Fruit fly (Drosophila melanogaster) whole organism, embryonic: ENCODE results near the gene Rack1.
A peak's percentile ranks its signal among the peaks of the same experiment; 100 is the strongest.

Source experiments
- ATbp ChIP-seq: fragments of 200-800 bp; sonication (Bioruptor generic); optimal IDR thresholded peaks from 2 replicates; lab custom pipeline; 2017; ENCODE audit warnings: missing biosample characterization, mild to moderate bottlenecking, missing genetic modification characterization, missing genetic modification reagents
- CG10654 ChIP-seq: fragments of 200-800 bp; sonication (Bioruptor generic); optimal IDR thresholded peaks from 2 replicates; lab custom pipeline; 2016; ENCODE audit warnings: missing biosample characterization, missing genetic modification characterization
- CG11456 ChIP-seq: fragments of 200-800 bp; sonication (Bioruptor generic); IDR thresholded peaks from 3 replicates; pipeline ENCODE4 v1.3.6; 2022; ENCODE audit warnings: missing biosample characterization, missing genetic modification characterization
- CG11695 ChIP-seq: fragments of 200-800 bp; sonication (Bioruptor generic); IDR thresholded peaks from 3 replicates; pipeline ENCODE4 v1.3.6; 2022; ENCODE audit warnings: missing biosample characterization, missing genetic modification characterization
- CG12155 ChIP-seq: fragments of 200-800 bp; sonication (Bioruptor generic); optimal IDR thresholded peaks from 3 replicates; lab custom pipeline; 2016; ENCODE audit warnings: missing biosample characterization, missing genetic modification characterization
- CG14050 ChIP-seq: fragments of 200-800 bp; sonication (Bioruptor generic); IDR thresholded peaks from 3 replicates; pipeline ENCODE4 v1.3.6; 2022; ENCODE audit warnings: missing biosample characterization, missing genetic modification characterization
- CG15269 ChIP-seq: fragments of 200-800 bp; sonication (Bioruptor generic); optimal IDR thresholded peaks from 2 replicates; lab custom pipeline; 2018; ENCODE audit warnings: missing biosample characterization, mild to moderate bottlenecking, missing genetic modification characterization, moderate library complexity
- CG16815 ChIP-seq: fragments of 200-800 bp; sonication (Bioruptor generic); optimal IDR thresholded peaks from 3 replicates; lab custom pipeline; 2017; ENCODE audit warnings: missing biosample characterization, mild to moderate bottlenecking, missing genetic modification characterization
- CG18599 ChIP-seq: fragments of 200-800 bp; sonication (Bioruptor generic); optimal IDR thresholded peaks from 3 replicates; lab custom pipeline; 2017; ENCODE audit warnings: missing biosample characterization, missing genetic modification characterization, mild to moderate bottlenecking, moderate library complexity, missing genetic modification reagents
- CG2889 ChIP-seq: fragments of 200-800 bp; sonication (Bioruptor generic); IDR thresholded peaks from 3 replicates; pipeline ENCODE4 v1.3.6; 2022; ENCODE audit warnings: missing biosample characterization, missing genetic modification characterization
- CG34376 ChIP-seq: fragments of 200-800 bp; sonication (Bioruptor generic); optimal IDR thresholded peaks from 2 replicates; lab custom pipeline; 2018; ENCODE audit warnings: missing biosample characterization, mild to moderate bottlenecking, missing genetic modification characterization
- CG3726 ChIP-seq: fragments of 200-800 bp; sonication (Bioruptor generic); IDR thresholded peaks from 3 replicates; pipeline ENCODE4, ENCODE4 v1.3.6; 2022; ENCODE audit warnings: missing biosample characterization, missing genetic modification characterization
- CG4404 ChIP-seq: fragments of 200-800 bp; sonication (Bioruptor generic); IDR thresholded peaks from 2 replicates; pipeline ENCODE4 v1.3.6; 2022; ENCODE audit warnings: missing biosample characterization, missing genetic modification characterization
- CG4854 ChIP-seq: fragments of 200-800 bp; sonication (Bioruptor generic); optimal IDR thresholded peaks from 2 replicates; lab custom pipeline; 2016; ENCODE audit warnings: missing biosample characterization, missing genetic modification characterization, inconsistent platforms
- CG6175 ChIP-seq: fragments of 200-800 bp; sonication (Bioruptor generic); IDR thresholded peaks from 3 replicates; pipeline ENCODE4 v1.3.6; 2022; ENCODE audit warnings: missing biosample characterization, missing genetic modification characterization
- CG7271 ChIP-seq: fragments of 200-800 bp; sonication (Bioruptor generic); optimal IDR thresholded peaks from 2 replicates; lab custom pipeline; 2018; ENCODE audit warnings: missing biosample characterization, mild to moderate bottlenecking, missing genetic modification characterization, moderate library complexity
- CG8478 ChIP-seq: fragments of >200 bp; optimal IDR thresholded peaks from 2 replicates; lab custom pipeline; 2018
- CG9932 ChIP-seq: fragments of 200-800 bp; sonication (Bioruptor generic); IDR thresholded peaks from 2 replicates; pipeline ENCODE4 v1.3.6; 2022; ENCODE audit warnings: missing biosample characterization, missing genetic modification characterization
- ERR ChIP-seq: fragments of 200-800 bp; sonication (Bioruptor generic); optimal IDR thresholded peaks from 2 replicates; lab custom pipeline; 2016; ENCODE audit warnings: missing biosample characterization, missing genetic modification characterization
- Elba2 ChIP-seq: fragments of 200-800 bp; sonication (Bioruptor generic); optimal IDR thresholded peaks from 3 replicates; lab custom pipeline; 2016; ENCODE audit warnings: missing biosample characterization, missing genetic modification characterization
- Hand ChIP-seq: fragments of 200-800 bp; sonication (Bioruptor generic); optimal IDR thresholded peaks from 2 replicates; lab custom pipeline; 2017; ENCODE audit warnings: mild to moderate bottlenecking, missing biosample characterization, missing genetic modification reagents, missing genetic modification characterization
- Hsf ChIP-seq: fragments of 200-800 bp; sonication (Bioruptor generic); optimal IDR thresholded peaks from 3 replicates; lab custom pipeline; 2016; ENCODE audit warnings: missing biosample characterization, missing genetic modification characterization
- Mad ChIP-seq: fragments of 200-800 bp; sonication (Bioruptor generic); optimal IDR thresholded peaks from 2 replicates; lab custom pipeline; 2016; ENCODE audit warnings: missing biosample characterization, missing genetic modification characterization
- NC2β ChIP-seq: fragments of 200-800 bp; sonication (Bioruptor generic); optimal IDR thresholded peaks from 2 replicates; lab custom pipeline; 2016; ENCODE audit warnings: missing biosample characterization, missing genetic modification characterization
- Opbp ChIP-seq: fragments of 200-800 bp; sonication (Bioruptor generic); IDR thresholded peaks from 3 replicates; pipeline ENCODE4 v1.3.6; 2022; ENCODE audit warnings: missing biosample characterization, missing genetic modification characterization; ENCODE audit not compliant: partially characterized antibody
- Side ChIP-seq: fragments of 200-800 bp; sonication (Bioruptor generic); optimal IDR thresholded peaks from 2 replicates; lab custom pipeline; 2016; ENCODE audit warnings: missing biosample characterization, missing genetic modification characterization
- Six4 ChIP-seq: fragments of 200-800 bp; sonication (Bioruptor generic); optimal IDR thresholded peaks from 2 replicates; lab custom pipeline; 2016; ENCODE audit warnings: missing biosample characterization, missing genetic modification characterization
- Tbp ChIP-seq: fragments of >200 bp; optimal IDR thresholded peaks from 2 replicates; lab custom pipeline; 2018; ENCODE audit warnings: missing biosample characterization, missing genetic modification characterization
- ab ChIP-seq: fragments of 200-800 bp; sonication (Bioruptor generic); optimal IDR thresholded peaks from 2 replicates; lab custom pipeline; 2016; ENCODE audit warnings: missing biosample characterization, missing genetic modification characterization
- ase ChIP-seq: fragments of 200-800 bp; sonication (Bioruptor generic); IDR thresholded peaks from 3 replicates; pipeline ENCODE4 v1.3.6; 2022; ENCODE audit warnings: missing biosample characterization, missing genetic modification characterization
- bcd ChIP-seq: fragments of 200-800 bp; sonication (Bioruptor generic); optimal IDR thresholded peaks from 2 replicates; lab custom pipeline; 2017; ENCODE audit warnings: missing biosample characterization, mild to moderate bottlenecking, missing genetic modification characterization
- cato ChIP-seq: fragments of 200-800 bp; sonication (Bioruptor generic); optimal IDR thresholded peaks from 2 replicates; lab custom pipeline; 2016; ENCODE audit warnings: missing biosample characterization, missing genetic modification characterization, borderline replicate concordance
- disco-r ChIP-seq: fragments of 200-800 bp; sonication (Bioruptor generic); optimal IDR thresholded peaks from 2 replicates; lab custom pipeline; 2016; ENCODE audit warnings: missing biosample characterization, missing genetic modification characterization
- dmrt99B ChIP-seq: fragments of 200-800 bp; sonication (Bioruptor generic); optimal IDR thresholded peaks from 2 replicates; lab custom pipeline; 2018; ENCODE audit warnings: missing biosample characterization, mild to moderate bottlenecking, missing genetic modification characterization, moderate library complexity
- esg ChIP-seq: fragments of 200-800 bp; sonication (Bioruptor generic); conservative IDR thresholded peaks from 2 replicates; pipeline ENCODE4 v1.3.6; 2022; ENCODE audit warnings: missing biosample characterization, missing genetic modification characterization
- fd3F ChIP-seq: fragments of 200-800 bp; sonication (Bioruptor generic); optimal IDR thresholded peaks from 2 replicates; lab custom pipeline; 2018; ENCODE audit warnings: missing biosample characterization, mild to moderate bottlenecking, missing genetic modification characterization, moderate library complexity
- hb ChIP-seq: fragments of 200-800 bp; sonication (Bioruptor generic); IDR thresholded peaks from 3 replicates; pipeline ENCODE4 v1.3.6; 2022; ENCODE audit warnings: missing biosample characterization, missing genetic modification characterization; ENCODE audit not compliant: partially characterized antibody
- jing ChIP-seq: fragments of 200-800 bp; sonication (Bioruptor generic); optimal IDR thresholded peaks from 2 replicates; lab custom pipeline; 2018; ENCODE audit warnings: missing biosample characterization, mild to moderate bottlenecking, missing genetic modification characterization
- jumu ChIP-seq: fragments of 200-800 bp; sonication (Bioruptor generic); optimal IDR thresholded peaks from 3 replicates; lab custom pipeline; 2016; ENCODE audit warnings: missing biosample characterization, missing genetic modification characterization
- klu ChIP-seq: fragments of 200-800 bp; sonication (Bioruptor generic); IDR thresholded peaks from 2 replicates; pipeline ENCODE4 v1.3.6; 2022; ENCODE audit warnings: missing biosample characterization, missing genetic modification characterization
- oc ChIP-seq: fragments of 200-800 bp; sonication (Bioruptor generic); optimal IDR thresholded peaks from 2 replicates; lab custom pipeline; 2018; ENCODE audit warnings: missing biosample characterization, mild to moderate bottlenecking, missing genetic modification characterization, moderate library complexity
- odd ChIP-seq: fragments of 200-800 bp; sonication (Bioruptor generic); optimal IDR thresholded peaks from 2 replicates; lab custom pipeline; 2017; ENCODE audit warnings: missing biosample characterization, mild to moderate bottlenecking, missing genetic modification characterization
- prd ChIP-seq, 3 experiments: fragments of >200 bp in 2 of 3; fragments of 200-800 bp in 1 of 3; sonication (Bioruptor generic) in 1 of 3; optimal IDR thresholded peaks in 2 of 3; IDR thresholded peaks in 1 of 3; 2 replicates in 2 of 3; 3 replicates in 1 of 3; pipeline versions ENCODE4 v1.3.6 to Lab custom; 2017 to 2022; ENCODE audit warnings: missing biosample characterization in 1 of 3, missing genetic modification characterization in 1 of 3
- pum ChIP-seq: fragments of 200-800 bp; sonication (Bioruptor generic); optimal IDR thresholded peaks from 2 replicates; lab custom pipeline; 2016; ENCODE audit warnings: missing biosample characterization, missing genetic modification characterization
- run ChIP-seq: fragments of 200-800 bp; sonication (Bioruptor generic); optimal IDR thresholded peaks from 3 replicates; lab custom pipeline; 2018; ENCODE audit warnings: missing biosample characterization, mild to moderate bottlenecking, missing genetic modification characterization
- salm ChIP-seq: fragments of 200-800 bp; sonication (Bioruptor generic); optimal IDR thresholded peaks from 2 replicates; lab custom pipeline; 2018; ENCODE audit warnings: missing biosample characterization, mild to moderate bottlenecking, missing genetic modification characterization
- schlank ChIP-seq: fragments of 200-800 bp; sonication (Bioruptor generic); optimal IDR thresholded peaks from 2 replicates; lab custom pipeline; 2018; ENCODE audit warnings: missing biosample characterization, mild to moderate bottlenecking, missing genetic modification characterization
- slbo ChIP-seq: fragments of 200-800 bp; sonication (Bioruptor generic); IDR thresholded peaks from 2 replicates; pipeline ENCODE4 v1.3.6; 2022; ENCODE audit warnings: missing biosample characterization, missing genetic modification characterization
- sqz ChIP-seq: fragments of 200-800 bp; sonication (Bioruptor generic); optimal IDR thresholded peaks from 3 replicates; lab custom pipeline; 2018; ENCODE audit warnings: missing biosample characterization, mild to moderate bottlenecking, missing genetic modification characterization
- tio ChIP-seq: fragments of 200-800 bp; sonication (Bioruptor generic); optimal IDR thresholded peaks from 2 replicates; lab custom pipeline; 2017; ENCODE audit warnings: missing biosample characterization, missing genetic modification characterization, inconsistent platforms
- ttk ChIP-seq: fragments of 200-800 bp; sonication (Bioruptor generic); IDR thresholded peaks from 2 replicates; pipeline ENCODE4 v2.1.2; 2022; ENCODE audit warnings: missing biosample characterization, missing genetic modification characterization
- vvl ChIP-seq: fragments of 200-800 bp; sonication (Bioruptor generic); IDR thresholded peaks from 2 replicates; pipeline ENCODE4 v1.3.6; 2022; ENCODE audit warnings: missing biosample characterization, missing genetic modification characterization

The Rack1 gene

dm6 chr2L:7813357-7813756 lies 13.8 kb downstream of the Rack1 start (continued):
- TF ChIP-seq Six4: no peak
- peak; percentile 54 for TF ChIP-seq odd (GFP tag; lab: Kevin White, UChicago)
- TF ChIP-seq ERR (GFP tag; lab: Kevin White, UChicago): no peak
- TF ChIP-seq CG11456: peak; percentile 56; the same call in 1 of the 3 replicates
- no peak for TF ChIP-seq CG14050 (GFP tag; lab: Robert Waterston, UW)
- peak; percentile 52 for TF ChIP-seq CG34376 (GFP tag; lab: Kevin White, UChicago)
- TF ChIP-seq ttk: no peak
- peak; percentile 44 for TF ChIP-seq fd3F
- no peak for TF ChIP-seq CG4404 (GFP tag; lab: Robert Waterston, UW)
- peak; percentile 7 for TF ChIP-seq bcd (GFP tag; lab: Kevin White, UChicago)
- no peak for TF ChIP-seq CG8478 (lab: Kevin White, UChicago)
- TF ChIP-seq Side (GFP tag; lab: Kevin White, UChicago): peak; percentile 62
- no peak for TF ChIP-seq oc
- no peak for TF ChIP-seq run
- no peak for TF ChIP-seq CG12155 (GFP tag; lab: Kevin White, UChicago)
- no peak for TF ChIP-seq jumu
- TF ChIP-seq esg (GFP tag; lab: Robert Waterston, UW): no peak
- TF ChIP-seq hb (GFP tag; lab: Robert Waterston, UW): no peak
- no peak; the same call in 2 of the 3 replicates for TF ChIP-seq CG3726 (GFP tag; lab: Robert Waterston, UW)
- no peak for TF ChIP-seq CG7271 (tag; lab: Kevin White, UChicago)
- no peak for TF ChIP-seq CG2889 (GFP tag; lab: Robert Waterston, UW)
- no peak for TF ChIP-seq pum (GFP tag; lab: Kevin White, UChicago)
- no peak for TF ChIP-seq cato (GFP tag; lab: Kevin White, UChicago)
- TF ChIP-seq Tbp (GFP tag; lab: Kevin White, UChicago): no peak
- TF ChIP-seq slbo (GFP tag; lab: Robert Waterston, UW): no peak
- TF ChIP-seq CG16815 (GFP tag; lab: Kevin White, UChicago): no peak
- TF ChIP-seq vvl (GFP tag; lab: Robert Waterston, UW): peak; percentile 49; the same call in 1 of the 2 replicates
- no peak for TF ChIP-seq Mad
- TF ChIP-seq CG4854 (GFP tag; lab: Kevin White, UChicago): peak; percentile 32
- TF ChIP-seq jing (GFP tag; lab: Kevin White, UChicago): no peak
- no peak for TF ChIP-seq NC2β (GFP tag; lab: Kevin White, UChicago)
- peak; percentile 49 for TF ChIP-seq CG9932 (GFP tag; lab: Robert Waterston, UW)
- TF ChIP-seq CG18599: peak; percentile 85
- TF ChIP-seq Opbp (GFP tag; lab: Robert Waterston, UW): no peak
- TF ChIP-seq CG11695 (GFP tag; lab: Robert Waterston, UW): 0 out of 3 replicates have a peak, but pooled peaks have one; percentile 24
- peak; percentile 43 for TF ChIP-seq dmrt99B (tag; lab: Kevin White, UChicago)
- TF ChIP-seq CG10654: peak; percentile 38
- TF ChIP-seq CG6175 (GFP tag; lab: Robert Waterston, UW): no peak
- TF ChIP-seq schlank (tag; lab: Kevin White, UChicago): peak; percentile 36
- no peak for TF ChIP-seq CG15269 (tag; lab: Kevin White, UChicago)
- TF ChIP-seq disco-r (GFP tag; lab: Kevin White, UChicago): no peak
- no peak for TF ChIP-seq ase (GFP tag; lab: Robert Waterston, UW)
- no peak for TF ChIP-seq ab (GFP tag; lab: Kevin White, UChicago)
- peak; percentile 17 for TF ChIP-seq sqz (GFP tag; lab: Kevin White, UChicago)
- TF ChIP-seq ATbp (GFP tag; lab: Kevin White, UChicago): peak; percentile 34
- no peak for TF ChIP-seq salm
- no peak for TF ChIP-seq Hsf
- no peak for TF ChIP-seq tio (GFP tag; lab: Kevin White, UChicago)
- no peak for TF ChIP-seq klu (GFP tag; lab: Robert Waterston, UW)
- TF ChIP-seq Elba2 (GFP tag; lab: Kevin White, UChicago): no peak
- no peak for TF ChIP-seq prd (optimal IDR thresholded peaks at IDR 0.05; lab: Kevin White, UChicago)
- peak; percentile 29; the same call in 1 of the 3 replicates for TF ChIP-seq prd (GFP tag; IDR thresholded peaks at IDR 0.05; lab: Robert Waterston, UW)
- TF ChIP-seq Hand (GFP tag; lab: Kevin White, UChicago): peak; percentile 2
